Worm (Caenorhabditis elegans) whole organism, L3 larva: ENCODE data around the gene VM106R.1.

Experiments
- ceh-82 ChIP-seq: fragments of 150-350 bp; optimal IDR thresholded peaks from 2 replicates; lab custom pipeline; 2014; ENCODE audit warnings: missing biosample characterization, missing genetic modification characterization
- fkh-10 ChIP-seq: sonication (generic microtip); optimal IDR thresholded peaks from 2 replicates; lab custom pipeline; 2017; ENCODE audit warnings: missing biosample characterization, missing genetic modification reagents, missing genetic modification characterization
- nhr-76 ChIP-seq: fragments of 150-350 bp; sonication (generic microtip); optimal IDR thresholded peaks from 5 replicates; lab custom pipeline; 2014; ENCODE audit warnings: missing biosample characterization, missing genetic modification characterization

DNA sequence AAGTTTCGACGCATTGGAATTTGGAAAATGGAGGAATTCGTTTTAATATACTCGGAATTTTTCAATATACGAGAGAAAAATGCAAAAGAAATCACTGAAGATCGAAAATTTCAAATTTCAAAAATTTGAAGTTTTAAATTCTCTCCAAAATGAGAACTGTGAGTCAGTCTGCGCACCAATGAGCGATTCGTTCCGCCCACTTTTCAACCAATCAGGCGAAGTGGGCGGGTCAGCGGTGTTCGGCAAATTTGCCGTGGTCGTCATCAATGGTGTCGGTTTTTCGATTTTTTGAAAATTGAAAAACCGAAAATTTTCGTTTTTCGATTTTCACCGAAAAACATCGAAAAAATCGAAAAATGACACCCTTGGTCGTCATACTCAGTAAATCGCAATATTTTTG lies 9.6 kb upstream of the VM106R.1 start:
- TF ChIP-seq ceh-82 (tag; lab: Kevin White, UChicago) (no peak), nhr-76 (tag; lab: Kevin White, UChicago) (no peak), fkh-10 (no peak)
